Fruit fly (Drosophila melanogaster): ENCODE measurements around the gene Aduk.

Aduk gene

dm6 chr3R:9378644-9379411 is 44.3 kb upstream of the Aduk start (continued):
- peak; percentile 78 for TF ChIP-seq Eip93F (GFP tag; optimal IDR thresholded peaks at IDR 0.05)
- peak; percentile 88 for TF ChIP-seq Smox (GFP tag; optimal IDR thresholded peaks at IDR 0.05)
- no peak for TF ChIP-seq Hr38 (GFP tag; optimal IDR thresholded peaks at IDR 0.05)
- peak; percentile 89 for TF ChIP-seq Eip75B (GFP tag; optimal IDR thresholded peaks at IDR 0.05)
- peak; percentile 88 to 90 for TF ChIP-seq ss (GFP tag; optimal IDR thresholded peaks at IDR 0.05)
- TF ChIP-seq achi (GFP tag; optimal IDR thresholded peaks at IDR 0.05), result peak; percentile 86
- TF ChIP-seq CG9139 (GFP tag; optimal IDR thresholded peaks at IDR 0.05), result peak; percentile 81
- TF ChIP-seq fd59A (GFP tag; optimal IDR thresholded peaks at IDR 0.05), result peak; percentile 86
- TF ChIP-seq topi (GFP tag; optimal IDR thresholded peaks at IDR 0.05), result peak; percentile 94
- TF ChIP-seq CG31627 (GFP tag; optimal IDR thresholded peaks at IDR 0.05), result peak; percentile 76

dm6 chr3R:9376789-9377188 is 42.3 kb upstream of the Aduk start:
- TF ChIP-seq svp (GFP tag) (no peak), Sox15 (GFP tag; optimal IDR thresholded peaks at IDR 0.05) (no peak)

dm6 chr3R:9370413-9370812 is 35.9 kb upstream of the Aduk start:
- TF ChIP-seq CG3032 (tag; optimal IDR thresholded peaks at IDR 0.05), result no peak
- TF ChIP-seq achi (GFP tag; optimal IDR thresholded peaks at IDR 0.05), result no peak
- peak; percentile 58; the same call in 2 of the 3 replicates for TF ChIP-seq CG8119 (GFP tag; IDR thresholded peaks at IDR 0.05)
- peak; percentile 5 for TF ChIP-seq CG3919 (GFP tag; optimal IDR thresholded peaks at IDR 0.05)
- peak; percentile 7 for TF ChIP-seq topi (GFP tag; optimal IDR thresholded peaks at IDR 0.05)
- peak; percentile 53; the same call in 1 of the 2 replicates for TF ChIP-seq CG15336 (GFP tag; IDR thresholded peaks at IDR 0.05)
- peak; percentile 71 for TF ChIP-seq Eip78C (GFP tag)
- peak; percentile 50 for TF ChIP-seq Hr4 (GFP tag; optimal IDR thresholded peaks at IDR 0.05)
- peak; percentile 21 for TF ChIP-seq cyc (GFP tag; optimal IDR thresholded peaks at IDR 0.05)
- TF ChIP-seq Met (GFP tag; optimal IDR thresholded peaks at IDR 0.05), result peak; percentile 30
- peak; percentile 11 for TF ChIP-seq net (GFP tag; optimal IDR thresholded peaks at IDR 0.05)
- peak; percentile 29 for TF ChIP-seq Hr39 (GFP tag; optimal IDR thresholded peaks at IDR 0.05)
- TF ChIP-seq Lpt (GFP tag; optimal IDR thresholded peaks at IDR 0.05), result no peak
- peak; percentile 13 for TF ChIP-seq CG31627 (GFP tag; optimal IDR thresholded peaks at IDR 0.05)
- peak; percentile 36 for TF ChIP-seq CG6276 (GFP tag; optimal IDR thresholded peaks at IDR 0.05)

- TF ChIP-seq CG6792 (GFP tag; optimal IDR thresholded peaks at IDR 0.05) (no peak), vri (GFP tag; optimal IDR thresholded peaks at IDR 0.05) (peak; percentile 76), Hr4 (GFP tag; optimal IDR thresholded peaks at IDR 0.05) (no peak), CG6808 (GFP tag; optimal IDR thresholded peaks at IDR 0.05) (peak; percentile 2), CG9139 (GFP tag; optimal IDR thresholded peaks at IDR 0.05) (no peak), CG8632 (GFP tag; optimal IDR thresholded peaks at IDR 0.05) (no peak), Eip93F (GFP tag; optimal IDR thresholded peaks at IDR 0.05) (peak; percentile 32), Eip78C (GFP tag) (peak; percentile 39), CG10669 (GFP tag; optimal IDR thresholded peaks at IDR 0.05) (no peak), dsx (GFP tag; optimal IDR thresholded peaks at IDR 0.05; ENCODE audit: poor library complexity, severe bottlenecking) (no peak), CG6163 (GFP tag; IDR thresholded peaks at IDR 0.05) (no peak), CG3032 (tag; optimal IDR thresholded peaks at IDR 0.05) (no peak), net (GFP tag; optimal IDR thresholded peaks at IDR 0.05) (no peak)
Observed at dm6 chr3R:9365893-9366500, 31.5 kb upstream of the Aduk start.

- TF ChIP-seq svp (GFP tag), result peak; percentile 94
- TF ChIP-seq Eip78C (GFP tag), result no peak
Observed at dm6 chr3R:9365121-9365520, 30.6 kb upstream of the Aduk start, which contains the start of gene Srr. Gene Srr (plus strand): TSS chr3R:9365398.
